Fruit fly (Drosophila melanogaster): ENCODE measurements around the gene heca.

The heca gene

dm6 chr3R:30235253-30235652 lies 42.5 kb upstream of the heca start (continued):
- TF ChIP-seq sd (tag; optimal IDR thresholded peaks at IDR 0.05) (no peak), CG10431 (GFP tag; optimal IDR thresholded peaks at IDR 0.05) (no peak), Tbp (GFP tag; optimal IDR thresholded peaks at IDR 0.05) (no peak), Xrp1 (GFP tag; IDR thresholded peaks at IDR 0.05) (peak; percentile 68; the same call in 1 of the 2 replicates), BEAF-32 (GFP tag; optimal IDR thresholded peaks at IDR 0.05) (no peak), ash1 (GFP tag; optimal IDR thresholded peaks at IDR 0.05) (no peak), nmo (GFP tag; optimal IDR thresholded peaks at IDR 0.05) (peak; percentile 21), CG6689 (GFP tag; IDR thresholded peaks at IDR 0.05) (peak; percentile 57), CG15073 (GFP tag; optimal IDR thresholded peaks at IDR 0.05) (no peak), bab2 (GFP tag; optimal IDR thresholded peaks at IDR 0.05) (no peak), Gsc (GFP tag; IDR thresholded peaks at IDR 0.05) (no peak), CG3726 (GFP tag; IDR thresholded peaks at IDR 0.05) (no peak), ssp (GFP tag; IDR thresholded peaks at IDR 0.05) (peak; percentile 19; the same call in 1 of the 2 replicates), Dbx (GFP tag; IDR thresholded peaks at IDR 0.05) (0 out of 3 replicates have a peak, but pooled peaks have one; percentile 49), lola (GFP tag; optimal IDR thresholded peaks at IDR 0.05) (no peak), HLH54F (GFP tag; optimal IDR thresholded peaks at IDR 0.05) (no peak), Oli (tag; optimal IDR thresholded peaks at IDR 0.05) (peak; percentile 27), pita (GFP tag; optimal IDR thresholded peaks at IDR 0.05) (no peak), aop (GFP tag; IDR thresholded peaks at IDR 0.05) (no peak), kni (GFP tag; optimal IDR thresholded peaks at IDR 0.05) (no peak), tgo (GFP tag; IDR thresholded peaks at IDR 0.05) (peak; percentile 37; the same call in 1 of the 3 replicates), CG10147 (GFP tag; optimal IDR thresholded peaks at IDR 0.05) (no peak), Dip2 (GFP tag; IDR thresholded peaks at IDR 0.05) (no peak), crol (GFP tag; IDR thresholded peaks at IDR 0.05) (no peak), kah (GFP tag; optimal IDR thresholded peaks at IDR 0.05) (no peak), CG4707 (GFP tag; optimal IDR thresholded peaks at IDR 0.05) (no peak), ttk (GFP tag; IDR thresholded peaks at IDR 0.05) (peak; percentile 30; the same call in 1 of the 2 replicates), Hmx (GFP tag; optimal IDR thresholded peaks at IDR 0.05) (no peak), btn (GFP tag; optimal IDR thresholded peaks at IDR 0.05) (no peak), twi (tag; optimal IDR thresholded peaks at IDR 0.05) (no peak), Bgb (GFP tag; IDR thresholded peaks at IDR 0.05; ENCODE audit: partially characterized antibody) (no peak), Scr (GFP tag; IDR thresholded peaks at IDR 0.05; ENCODE audit: partially characterized antibody) (no peak), CG12236 (GFP tag; optimal IDR thresholded peaks at IDR 0.05) (no peak), stc (GFP tag; IDR thresholded peaks at IDR 0.05) (no peak), CG8388 (GFP tag; optimal IDR thresholded peaks at IDR 0.05) (peak; percentile 46), emc (GFP tag; optimal IDR thresholded peaks at IDR 0.05) (no peak), CG6683 (GFP tag; optimal IDR thresholded peaks at IDR 0.05) (peak; percentile 21), crc (GFP tag; optimal IDR thresholded peaks at IDR 0.05) (no peak), CG1603 (tag; optimal IDR thresholded peaks at IDR 0.05) (peak; percentile 39), org-1 (GFP tag; optimal IDR thresholded peaks at IDR 0.05) (no peak), CG3838 (GFP tag; optimal IDR thresholded peaks at IDR 0.05) (no peak), CG3847 (GFP tag; IDR thresholded peaks at IDR 0.05) (no peak), bowl (GFP tag; IDR thresholded peaks at IDR 0.05) (no peak), CG10321 (GFP tag; IDR thresholded peaks at IDR 0.05) (no peak), CG17829 (tag; optimal IDR thresholded peaks at IDR 0.05) (no peak), sr (GFP tag; IDR thresholded peaks at IDR 0.05) (no peak), Pdp1 (GFP tag; optimal IDR thresholded peaks at IDR 0.05) (no peak), CG9727 (GFP tag; optimal IDR thresholded peaks at IDR 0.05) (no peak), tap (tag; optimal IDR thresholded peaks at IDR 0.05) (peak; percentile 35), mam (GFP tag; optimal IDR thresholded peaks at IDR 0.05) (no peak), CG8290 (GFP tag; optimal IDR thresholded peaks at IDR 0.05) (no peak), CG8290 (tag; optimal IDR thresholded peaks at IDR 0.05) (no peak)
